Fruit fly (Drosophila melanogaster) whole organism, embryonic: ENCODE data around the gene CG4404.

Experiments used
- CG11560 ChIP-seq: fragments of 200-800 bp; sonication (Bioruptor generic); IDR thresholded peaks from 3 replicates; pipeline ENCODE4 v1.3.6; 2022; ENCODE audit warnings: missing biosample characterization, missing genetic modification characterization
- CG12391 ChIP-seq: fragments of 200-800 bp; sonication (Bioruptor generic); optimal IDR thresholded peaks from 3 replicates; lab custom pipeline; 2018; ENCODE audit warnings: missing biosample characterization, mild to moderate bottlenecking, missing genetic modification characterization, moderate library complexity
- CG14667 ChIP-seq: fragments of 200-800 bp; sonication (Bioruptor generic); IDR thresholded peaks from 2 replicates; pipeline ENCODE4 v1.3.6; 2022; ENCODE audit warnings: missing biosample characterization, missing genetic modification characterization
- CG1647 ChIP-seq: fragments of 200-800 bp; sonication (Bioruptor generic); optimal IDR thresholded peaks from 3 replicates; lab custom pipeline; 2016; ENCODE audit warnings: missing biosample characterization, missing genetic modification characterization
- CG2116 ChIP-seq: fragments of 200-800 bp; sonication (Bioruptor generic); optimal IDR thresholded peaks from 3 replicates; lab custom pipeline; 2018; ENCODE audit warnings: missing biosample characterization, mild to moderate bottlenecking, missing genetic modification characterization
- CG34376 ChIP-seq: fragments of 200-800 bp; sonication (Bioruptor generic); optimal IDR thresholded peaks from 2 replicates; lab custom pipeline; 2018; ENCODE audit warnings: missing biosample characterization, mild to moderate bottlenecking, missing genetic modification characterization
- CG42726 ChIP-seq: fragments of 200-800 bp; sonication (Bioruptor generic); IDR thresholded peaks from 2 replicates; pipeline ENCODE4 v1.3.6; 2022; ENCODE audit warnings: missing biosample characterization, missing genetic modification characterization; ENCODE audit not compliant: partially characterized antibody
- CG4282 ChIP-seq: fragments of 200-800 bp; sonication (Bioruptor generic); optimal IDR thresholded peaks from 2 replicates; lab custom pipeline; 2016; ENCODE audit warnings: missing biosample characterization, missing genetic modification characterization
- CG4328 ChIP-seq: fragments of 200-800 bp; sonication (Bioruptor generic); optimal IDR thresholded peaks from 3 replicates; lab custom pipeline; 2017; ENCODE audit warnings: missing biosample characterization, missing genetic modification reagents, missing genetic modification characterization
- CG4424 ChIP-seq: fragments of 200-800 bp; sonication (Bioruptor generic); optimal IDR thresholded peaks from 3 replicates; lab custom pipeline; 2016; ENCODE audit warnings: missing biosample characterization, missing genetic modification characterization
- CG6254 ChIP-seq: fragments of 200-800 bp; sonication (Bioruptor generic); optimal IDR thresholded peaks from 3 replicates; lab custom pipeline; 2017; ENCODE audit warnings: mild to moderate bottlenecking, missing biosample characterization, missing genetic modification reagents, missing genetic modification characterization
- CG6765 ChIP-seq: fragments of 200-800 bp; sonication (Bioruptor generic); optimal IDR thresholded peaks from 3 replicates; lab custom pipeline; 2017; ENCODE audit warnings: missing biosample characterization, mild to moderate bottlenecking, missing genetic modification characterization
- CG7357 ChIP-seq: fragments of 200-800 bp; sonication (Bioruptor generic); IDR thresholded peaks from 3 replicates; pipeline ENCODE4 v1.3.6; 2022; ENCODE audit warnings: missing biosample characterization, missing genetic modification characterization
- CG7556 ChIP-seq: fragments of 200-800 bp; sonication (Bioruptor generic); optimal IDR thresholded peaks from 2 replicates; lab custom pipeline; 2017; ENCODE audit warnings: missing biosample characterization, mild to moderate bottlenecking, missing genetic modification characterization
- CG7839 ChIP-seq: fragments of 200-800 bp; sonication (Bioruptor generic); optimal IDR thresholded peaks from 3 replicates; lab custom pipeline; 2018; ENCODE audit warnings: missing biosample characterization, mild to moderate bottlenecking, missing genetic modification characterization, moderate library complexity
- CG8944 ChIP-seq: fragments of 200-800 bp; sonication (Bioruptor generic); optimal IDR thresholded peaks from 3 replicates; lab custom pipeline; 2016; ENCODE audit warnings: missing biosample characterization, missing genetic modification characterization
- CG9797 ChIP-seq: fragments of 200-800 bp; sonication (Bioruptor generic); optimal IDR thresholded peaks from 3 replicates; lab custom pipeline; 2018; ENCODE audit warnings: missing biosample characterization, mild to moderate bottlenecking, missing genetic modification characterization
- CoRest ChIP-seq: fragments of 200-800 bp; sonication (Bioruptor generic); optimal IDR thresholded peaks from 3 replicates; lab custom pipeline; 2018; ENCODE audit warnings: missing biosample characterization, mild to moderate bottlenecking, missing genetic modification characterization, moderate library complexity
- Dfd ChIP-seq, 2 experiments: fragments of >200 bp; optimal IDR thresholded peaks; 2 replicates each; lab custom pipeline; 2017; ENCODE audit warnings: missing biosample characterization in 2 of 2, missing genetic modification characterization in 2 of 2
- Dp ChIP-seq: fragments of 200-800 bp; sonication (Bioruptor generic); optimal IDR thresholded peaks from 2 replicates; lab custom pipeline; 2018; ENCODE audit warnings: missing biosample characterization, mild to moderate bottlenecking, missing genetic modification characterization, moderate library complexity
- ERR ChIP-seq: fragments of 200-800 bp; sonication (Bioruptor generic); optimal IDR thresholded peaks from 2 replicates; lab custom pipeline; 2016; ENCODE audit warnings: missing biosample characterization, missing genetic modification characterization
- Lhr ChIP-seq: fragments of 200-800 bp; sonication (Bioruptor generic); optimal IDR thresholded peaks from 3 replicates; lab custom pipeline; 2017; ENCODE audit warnings: mild to moderate bottlenecking, missing biosample characterization, missing genetic modification reagents, missing genetic modification characterization
- Meics ChIP-seq: fragments of 200-800 bp; sonication (Bioruptor generic); optimal IDR thresholded peaks from 2 replicates; lab custom pipeline; 2017; ENCODE audit warnings: missing biosample characterization, mild to moderate bottlenecking, missing genetic modification characterization
- Myb ChIP-seq: fragments of 200-800 bp; sonication (Bioruptor generic); optimal IDR thresholded peaks from 2 replicates; lab custom pipeline; 2016; ENCODE audit warnings: missing biosample characterization, missing genetic modification characterization
- Opbp ChIP-seq: fragments of 200-800 bp; sonication (Bioruptor generic); IDR thresholded peaks from 3 replicates; pipeline ENCODE4 v1.3.6; 2022; ENCODE audit warnings: missing biosample characterization, missing genetic modification characterization; ENCODE audit not compliant: partially characterized antibody
- Rfx ChIP-seq: fragments of 200-800 bp; sonication (Bioruptor generic); IDR thresholded peaks from 2 replicates; pipeline ENCODE4 v1.3.6; 2022; ENCODE audit warnings: missing biosample characterization, missing genetic modification characterization
- Sry-δ ChIP-seq: fragments of 200-800 bp; sonication (Bioruptor generic); optimal IDR thresholded peaks from 2 replicates; lab custom pipeline; 2016; ENCODE audit warnings: missing biosample characterization, missing genetic modification characterization
- Stat92E ChIP-seq, 3 experiments: fragments of >200 bp in 2 of 3; fragments of 200-800 bp in 1 of 3; sonication (Bioruptor generic) in 1 of 3; optimal IDR thresholded peaks; 2 replicates each; lab custom pipeline; 2017 to 2019; ENCODE audit warnings: missing biosample characterization in 3 of 3, missing genetic modification characterization in 3 of 3, mild to moderate bottlenecking in 1 of 3, moderate library complexity in 1 of 3
- YL-1 ChIP-seq: fragments of 200-800 bp; sonication (Bioruptor generic); optimal IDR thresholded peaks from 3 replicates; lab custom pipeline; 2017; ENCODE audit warnings: missing biosample characterization, mild to moderate bottlenecking, missing genetic modification characterization
- al ChIP-seq: fragments of 200-800 bp; sonication (Bioruptor generic); IDR thresholded peaks from 2 replicates; pipeline ENCODE4 v1.3.6; 2022; ENCODE audit warnings: missing biosample characterization, missing genetic modification characterization
- ash1 ChIP-seq: fragments of 200-800 bp; sonication (Bioruptor generic); optimal IDR thresholded peaks from 2 replicates; lab custom pipeline; 2018; ENCODE audit warnings: missing biosample characterization, mild to moderate bottlenecking, missing genetic modification characterization
- cwo ChIP-seq: fragments of 200-800 bp; sonication (Bioruptor generic); optimal IDR thresholded peaks from 3 replicates; lab custom pipeline; 2017; ENCODE audit warnings: missing biosample characterization, missing genetic modification characterization, mild to moderate bottlenecking, moderate library complexity, missing genetic modification reagents
- en ChIP-seq: fragments of 200-800 bp; sonication (Bioruptor generic); optimal IDR thresholded peaks from 2 replicates; lab custom pipeline; 2016; ENCODE audit warnings: missing biosample characterization, missing genetic modification characterization
- gcm ChIP-seq: fragments of 200-800 bp; sonication (Bioruptor generic); optimal IDR thresholded peaks from 2 replicates; lab custom pipeline; 2019; ENCODE audit warnings: missing biosample characterization, mild to moderate bottlenecking, missing genetic modification characterization, moderate library complexity
- lov ChIP-seq, 2 experiments: fragments of 200-800 bp in 1 of 2; fragments of >200 bp in 1 of 2; sonication (Bioruptor generic) in 1 of 2; IDR thresholded peaks in 1 of 2; optimal IDR thresholded peaks in 1 of 2; 2 replicates in 1 of 2; 3 replicates in 1 of 2; pipeline versions ENCODE4 v1.3.6 to Lab custom; 2017 to 2022; ENCODE audit warnings: missing biosample characterization in 1 of 2, missing genetic modification characterization in 1 of 2
- pb ChIP-seq: fragments of 200-800 bp; sonication (Bioruptor generic); optimal IDR thresholded peaks from 3 replicates; lab custom pipeline; 2016; ENCODE audit warnings: missing biosample characterization, missing genetic modification characterization
- pita ChIP-seq: fragments of 200-800 bp; sonication (Bioruptor generic); optimal IDR thresholded peaks from 2 replicates; lab custom pipeline; 2017; ENCODE audit warnings: missing biosample characterization, mild to moderate bottlenecking, missing genetic modification characterization
- so ChIP-seq: fragments of 200-800 bp; sonication (Bioruptor generic); IDR thresholded peaks from 3 replicates; pipeline ENCODE4 v1.3.6; 2022; ENCODE audit warnings: missing biosample characterization, missing genetic modification characterization
- sr ChIP-seq: fragments of 200-800 bp; sonication (Bioruptor generic); IDR thresholded peaks from 3 replicates; pipeline ENCODE4 v1.3.6; 2022; ENCODE audit warnings: missing biosample characterization, missing genetic modification characterization
- stwl ChIP-seq: fragments of 200-800 bp; sonication (Bioruptor generic); optimal IDR thresholded peaks from 3 replicates; lab custom pipeline; 2018; ENCODE audit warnings: missing biosample characterization, mild to moderate bottlenecking, missing genetic modification characterization, moderate library complexity
- trh ChIP-seq: fragments of 200-800 bp; sonication (Bioruptor generic); optimal IDR thresholded peaks from 2 replicates; lab custom pipeline; 2016; ENCODE audit warnings: missing biosample characterization, missing genetic modification characterization

CG4404 gene

DNA sequence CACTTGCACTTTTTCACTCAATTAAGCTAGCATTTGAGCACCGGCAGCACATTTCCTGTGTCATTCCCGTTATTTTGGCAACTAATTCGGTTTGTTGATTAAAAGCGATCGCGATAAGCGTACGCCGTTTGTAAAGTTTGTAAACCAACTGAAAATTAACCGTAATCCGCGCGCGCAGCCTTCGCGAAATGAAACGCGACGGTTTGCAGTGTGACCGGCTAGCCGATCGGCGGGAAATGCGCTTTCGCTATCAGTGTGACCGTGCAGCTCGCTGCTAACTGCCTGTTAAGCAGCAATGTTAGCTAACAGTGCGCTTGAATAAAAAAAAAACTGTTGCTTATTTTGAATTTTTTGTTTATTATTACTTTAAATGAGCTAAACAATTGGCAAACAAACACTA lies 8.7 kb downstream of the CG4404 start, which contains the start of gene Pde9 (continued):
- TF ChIP-seq ash1 (no peak), CG4282 (GFP tag; lab: Kevin White, UChicago) (no peak), lov (optimal IDR thresholded peaks at IDR 0.05; lab: Kevin White, UChicago) (no peak), lov (GFP tag; IDR thresholded peaks at IDR 0.05; lab: Robert Waterston, UW) (no peak), CG6254 (no peak), pb (GFP tag; lab: Kevin White, UChicago) (no peak), Dp (GFP tag; lab: Kevin White, UChicago) (peak; percentile 63), CG4328 (GFP tag; lab: Kevin White, UChicago) (no peak), CG34376 (peak; percentile 2), CG1647 (no peak), CG42726 (GFP tag; lab: Robert Waterston, UW) (no peak), cwo (GFP tag; lab: Kevin White, UChicago) (no peak), Myb (peak; percentile 81), Sry-δ (GFP tag; lab: Kevin White, UChicago) (no peak), Meics (GFP tag; lab: Kevin White, UChicago) (no peak), CG4424 (GFP tag; lab: Kevin White, UChicago) (no peak), en (GFP tag; lab: Kevin White, UChicago) (no peak), Stat92E (GFP tag; optimal IDR thresholded peaks at IDR 0.05; lab: Kevin White, UChicago) (no peak), Dfd (GFP tag; optimal IDR thresholded peaks at IDR 0.05; lab: Kevin White, UChicago) (no peak), CoRest (tag; lab: Kevin White, UChicago) (no peak), pita (GFP tag; lab: Kevin White, UChicago) (no peak), trh (GFP tag; lab: Kevin White, UChicago) (no peak), CG11560 (tag; lab: Robert Waterston, UW) (no peak), CG7357 (GFP tag; lab: Robert Waterston, UW) (no peak), CG7839 (tag; lab: Kevin White, UChicago) (no peak), CG12391 (tag; lab: Kevin White, UChicago) (no peak), CG6765 (GFP tag; lab: Kevin White, UChicago) (no peak), sr (GFP tag; lab: Robert Waterston, UW) (no peak), gcm (GFP tag; lab: Kevin White, UChicago) (no peak), CG9797 (peak; percentile 62), YL-1 (GFP tag; lab: Kevin White, UChicago) (no peak), Opbp (GFP tag; lab: Robert Waterston, UW) (no peak), Lhr (GFP tag; lab: Kevin White, UChicago) (peak; percentile 28), stwl (peak; percentile 87), CG7556 (GFP tag; lab: Kevin White, UChicago) (no peak), Rfx (GFP tag; lab: Robert Waterston, UW) (no peak), ERR (no peak), CG8944 (GFP tag; lab: Kevin White, UChicago) (no peak), al (no peak), so (GFP tag; lab: Robert Waterston, UW) (no peak), CG14667 (GFP tag; lab: Robert Waterston, UW) (no peak), CG2116 (GFP tag; lab: Kevin White, UChicago) (peak; percentile 9)
- TF ChIP-seq, all 482 proteins: peak for 33
